Worm (Caenorhabditis elegans) whole organism, early embryonic: ENCODE data around the gene K08B12.3.

Experiments
- B0310.2 ChIP-seq: sonication (generic microtip); optimal IDR thresholded peaks from 2 replicates; lab custom pipeline; 2016; ENCODE audit warnings: mild to moderate bottlenecking, missing genetic modification characterization, missing compliant biosample characterization
- F13C5.2 ChIP-seq: sonication (generic microtip); optimal IDR thresholded peaks from 2 replicates; lab custom pipeline; 2017; ENCODE audit warnings: mild to moderate bottlenecking, missing genetic modification characterization, inconsistent platforms, missing compliant biosample characterization
- aly-1 ChIP-seq: sonication (generic microtip); optimal IDR thresholded peaks from 2 replicates; lab custom pipeline; 2016; ENCODE audit warnings: missing genetic modification characterization, missing compliant biosample characterization
- ama-1 ChIP-seq: fragments of 150-350 bp; optimal IDR thresholded peaks from 2 replicates; lab custom pipeline; 2014
- ceh-13 ChIP-seq: fragments of 200-800 bp; sonication (Bioruptor generic); optimal IDR thresholded peaks from 2 replicates; lab custom pipeline; 2018; ENCODE audit warnings: mild to moderate bottlenecking, missing genetic modification characterization, missing compliant biosample characterization
- ceh-36 ChIP-seq: sonication (generic microtip); optimal IDR thresholded peaks from 2 replicates; lab custom pipeline; 2016; ENCODE audit warnings: missing genetic modification characterization, inconsistent platforms, missing compliant biosample characterization
- ets-7 ChIP-seq: sonication (generic microtip); optimal IDR thresholded peaks from 2 replicates; lab custom pipeline; 2016; ENCODE audit warnings: missing genotype, missing genetic modification characterization, missing compliant biosample characterization
- flt-1 ChIP-seq: fragments of 200-800 bp; sonication (Bioruptor generic); IDR thresholded peaks from 2 replicates; pipeline ENCODE4 v1.3.6; 2022; ENCODE audit warnings: missing genetic modification characterization, missing compliant biosample characterization
- hmbx-1 ChIP-seq: sonication (generic microtip); optimal IDR thresholded peaks from 2 replicates; lab custom pipeline; 2016; ENCODE audit warnings: mild to moderate bottlenecking, missing genetic modification characterization, missing compliant biosample characterization
- hmg-4 ChIP-seq: fragments of 200-800 bp; sonication (Bioruptor generic); optimal IDR thresholded peaks from 2 replicates; lab custom pipeline; 2018; ENCODE audit warnings: mild to moderate bottlenecking, missing genetic modification characterization, missing compliant biosample characterization
- hnd-1 ChIP-seq: sonication (generic microtip); optimal IDR thresholded peaks from 2 replicates; lab custom pipeline; 2016; ENCODE audit warnings: missing genetic modification characterization, missing compliant biosample characterization
- pes-1 ChIP-seq: fragments of 200-800 bp; sonication (Bioruptor generic); IDR thresholded peaks from 2 replicates; pipeline ENCODE4 v1.3.6; 2022; ENCODE audit warnings: missing genetic modification reagents, missing genetic modification characterization, missing compliant biosample characterization
- scrt-1 ChIP-seq: fragments of 200-800 bp; sonication (Bioruptor generic); IDR thresholded peaks from 2 replicates; pipeline ENCODE4 v1.3.6; 2022; ENCODE audit warnings: missing genetic modification characterization, missing compliant biosample characterization
- sea-1 ChIP-seq: fragments of 200-800 bp; sonication (Bioruptor generic); conservative IDR thresholded peaks from 2 replicates; pipeline ENCODE4 v1.3.6; 2022; ENCODE audit warnings: missing genetic modification characterization, missing compliant biosample characterization
- tbx-11 ChIP-seq: fragments of 200-800 bp; sonication (Bioruptor generic); IDR thresholded peaks from 2 replicates; pipeline ENCODE4 v1.3.6; 2022; ENCODE audit warnings: missing genetic modification characterization, missing compliant biosample characterization
- tbx-37 ChIP-seq: fragments of 200-800 bp; sonication (Bioruptor generic); conservative IDR thresholded peaks from 2 replicates; pipeline ENCODE4 v1.3.6; 2022; ENCODE audit warnings: missing genetic modification reagents, missing genetic modification characterization, missing compliant biosample characterization
- tra-4 ChIP-seq: sonication (generic microtip); optimal IDR thresholded peaks from 2 replicates; lab custom pipeline; 2017; ENCODE audit warnings: missing genetic modification characterization, missing compliant biosample characterization

K08B12.3 gene

DNA sequence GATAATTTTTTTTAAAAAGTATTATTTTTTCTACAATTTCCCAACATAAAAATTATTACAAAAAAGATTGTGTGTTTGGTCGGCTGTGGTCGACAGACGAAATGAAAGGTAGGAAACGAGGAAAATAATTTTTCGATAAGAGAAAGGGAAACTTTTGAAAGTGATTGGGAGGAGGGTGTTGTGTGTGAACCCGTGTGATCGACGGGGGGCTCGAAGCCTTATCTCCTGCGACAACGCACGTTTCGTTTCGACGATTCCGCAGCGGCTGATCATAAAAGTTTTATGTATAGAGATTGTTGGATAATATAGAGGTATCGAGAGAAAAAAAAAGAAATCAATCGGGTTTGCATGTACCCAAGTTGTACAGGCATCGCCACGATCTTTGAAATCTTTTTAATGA is 8.3 kb downstream of the K08B12.3 start:
- no peak for TF ChIP-seq ceh-36 (tag; lab: Kevin White, UChicago)
- no peak for TF ChIP-seq pes-1 (GFP tag; lab: Robert Waterston, UW)
- TF ChIP-seq ets-7 = no peak
- no peak for TF ChIP-seq tbx-37
- no peak for TF ChIP-seq flt-1
- TF ChIP-seq tbx-11 (GFP tag; lab: Robert Waterston, UW) = no peak
- TF ChIP-seq scrt-1 (GFP tag; lab: Robert Waterston, UW) = no peak
- TF ChIP-seq F13C5.2 (tag; lab: Kevin White, UChicago) = no peak
- no peak for TF ChIP-seq sea-1 (GFP tag; lab: Robert Waterston, UW)
- TF ChIP-seq ama-1 = no peak
- no peak for TF ChIP-seq hmbx-1
- TF ChIP-seq ceh-13 (GFP tag; lab: Kevin White, UChicago) = no peak
- TF ChIP-seq aly-1 (tag; lab: Kevin White, UChicago) = no peak
- no peak for TF ChIP-seq B0310.2 (tag; lab: Kevin White, UChicago)
- TF ChIP-seq tra-4 = no peak
- TF ChIP-seq hmg-4 (GFP tag; lab: Kevin White, UChicago) = no peak
- TF ChIP-seq hnd-1 (tag; lab: Kevin White, UChicago) = no peak

DNA sequence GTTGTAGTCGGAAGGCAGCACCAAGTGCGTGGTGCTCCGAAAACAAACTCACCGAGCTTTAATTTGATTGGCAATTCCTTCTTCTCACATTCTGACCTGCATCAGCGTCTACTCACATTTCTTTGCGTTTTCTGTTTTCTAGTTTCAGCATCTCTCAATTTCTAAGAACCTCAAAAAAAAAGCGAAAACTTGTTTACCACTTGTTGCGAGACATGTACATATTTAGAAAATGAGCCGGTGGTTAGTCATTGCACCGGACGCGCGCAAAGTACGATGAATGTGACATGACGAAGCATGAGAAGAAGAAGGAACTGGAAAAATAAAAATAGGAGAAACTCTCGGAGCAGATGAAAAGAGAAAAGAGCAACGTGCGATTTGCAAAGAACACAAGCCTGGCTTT is 9.7 kb downstream of the K08B12.3 start:
- TF ChIP-seq pes-1 (GFP tag; lab: Robert Waterston, UW) = no peak

DNA sequence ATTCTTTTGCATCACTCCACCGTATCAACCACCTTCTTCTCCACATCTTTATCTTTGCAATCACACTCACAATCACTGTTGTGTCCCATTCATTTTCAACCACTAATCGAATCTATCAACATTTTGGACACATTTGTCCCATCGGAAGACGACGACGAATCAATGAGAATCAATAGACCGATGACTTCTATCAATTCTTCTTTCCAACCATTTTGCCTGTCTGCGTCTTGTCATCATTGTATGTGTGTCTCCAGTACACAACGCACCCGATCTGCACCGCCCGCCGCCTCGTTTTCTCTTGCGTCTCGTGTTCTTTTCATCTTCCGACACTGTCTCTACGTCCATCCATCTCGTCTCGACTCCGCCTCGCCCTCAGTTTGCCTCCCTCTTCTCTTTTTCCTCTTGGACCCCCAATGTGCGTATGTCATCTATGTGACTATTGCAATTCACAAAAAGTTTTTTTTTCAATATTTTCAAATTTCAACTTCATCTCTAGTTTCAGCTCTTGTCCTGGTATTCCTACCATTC is 11.5 kb downstream of the K08B12.3 start, which contains the start of gene dmd-7:
TSS of gene dmd-7 (plus strand) at position 478 of the 528 bp plus-strand sequence.
- TF ChIP-seq tbx-11 (GFP tag; lab: Robert Waterston, UW) (no peak), scrt-1 (GFP tag; lab: Robert Waterston, UW) (no peak), hmg-4 (GFP tag; lab: Kevin White, UChicago) (no peak), ets-7 (no peak), tra-4 (no peak), pes-1 (GFP tag; lab: Robert Waterston, UW) (no peak), B0310.2 (tag; lab: Kevin White, UChicago) (no peak), tbx-37 (no peak), ceh-13 (GFP tag; lab: Kevin White, UChicago) (no peak), flt-1 (0 out of 2 replicates have a peak, but pooled peaks have one; percentile 33), F13C5.2 (tag; lab: Kevin White, UChicago) (peak; percentile 25), aly-1 (tag; lab: Kevin White, UChicago) (no peak), hmbx-1 (no peak), hnd-1 (tag; lab: Kevin White, UChicago) (no peak), ceh-36 (tag; lab: Kevin White, UChicago) (no peak)

DNA sequence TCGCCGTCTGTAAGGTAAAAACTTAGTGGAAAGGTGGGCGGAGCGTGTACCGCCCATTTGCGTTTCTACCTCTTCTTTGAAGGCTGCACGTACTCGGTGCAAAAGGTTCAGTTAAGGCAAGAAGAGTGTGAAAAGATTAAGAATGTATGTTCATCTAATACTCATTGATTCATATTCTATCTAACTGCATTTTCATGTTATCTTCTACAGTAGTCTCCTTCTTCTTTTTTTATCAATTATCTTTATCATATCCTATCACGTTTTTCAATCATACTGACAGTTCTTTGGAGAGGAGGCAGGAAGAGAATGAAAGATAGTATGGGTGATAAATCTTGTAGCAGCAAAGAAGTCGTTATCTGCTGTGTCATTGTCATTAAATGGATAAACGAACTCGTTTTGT is 12.4 kb downstream of the K08B12.3 start:
- TF ChIP-seq pes-1 (GFP tag; lab: Robert Waterston, UW) = no peak
- no peak for TF ChIP-seq tbx-37
- TF ChIP-seq tbx-11 (GFP tag; lab: Robert Waterston, UW) = no peak
- TF ChIP-seq ceh-13 (GFP tag; lab: Kevin White, UChicago) = no peak

DNA sequence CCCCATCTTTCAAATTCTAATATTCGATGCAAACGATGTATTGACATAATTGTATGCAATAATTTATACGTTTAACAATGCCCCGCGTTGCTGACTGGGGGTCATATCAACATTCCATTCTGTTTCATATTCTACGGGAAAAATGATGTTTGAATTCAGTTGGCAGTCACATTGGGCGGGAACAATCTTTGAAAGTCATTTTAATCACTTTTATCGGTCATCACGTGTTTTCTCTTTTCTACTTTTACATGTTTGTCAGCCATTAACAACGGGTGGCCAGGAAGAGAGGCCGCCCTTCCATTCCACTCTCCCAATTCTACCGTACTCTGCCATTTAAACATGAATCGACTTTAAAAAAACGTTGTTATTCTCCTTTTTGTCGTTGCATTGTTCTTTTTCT is 13.7 kb downstream of the K08B12.3 start:
- TF ChIP-seq ets-7 (no peak), ceh-36 (tag; lab: Kevin White, UChicago) (no peak), B0310.2 (tag; lab: Kevin White, UChicago) (no peak), tbx-37 (no peak), ama-1 (no peak), scrt-1 (GFP tag; lab: Robert Waterston, UW) (no peak), aly-1 (tag; lab: Kevin White, UChicago) (no peak), hmbx-1 (no peak)

DNA sequence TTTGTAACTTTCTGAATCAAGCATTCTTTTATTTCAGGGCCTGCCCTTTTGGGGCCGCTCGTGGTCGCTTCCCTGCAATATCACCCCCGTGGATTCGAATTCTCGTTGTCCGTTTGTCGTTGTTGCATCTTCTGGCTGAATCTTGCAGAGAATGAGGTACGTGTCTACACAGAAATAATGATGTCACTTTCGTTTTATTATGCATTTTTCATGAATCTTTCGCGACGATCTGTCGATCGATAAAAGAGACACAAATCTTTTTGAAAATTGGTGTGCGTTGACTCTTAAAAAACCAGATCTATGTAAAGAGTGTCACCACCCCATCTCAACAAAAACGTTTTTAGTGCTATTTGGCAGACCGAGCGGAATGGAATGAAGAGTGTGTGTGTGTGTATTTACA is 14.2 kb downstream of the K08B12.3 start:
- TF ChIP-seq ceh-13 (GFP tag; lab: Kevin White, UChicago) = no peak
- TF ChIP-seq tbx-37 = no peak
- no peak for TF ChIP-seq ets-7
- no peak for TF ChIP-seq hmg-4 (GFP tag; lab: Kevin White, UChicago)
- TF ChIP-seq flt-1 = no peak
- no peak for TF ChIP-seq tbx-11 (GFP tag; lab: Robert Waterston, UW)
- TF ChIP-seq tra-4 = no peak
- no peak for TF ChIP-seq F13C5.2 (tag; lab: Kevin White, UChicago)
- TF ChIP-seq ama-1 = no peak
- TF ChIP-seq pes-1 (GFP tag; lab: Robert Waterston, UW) = no peak
- TF ChIP-seq hmbx-1 = no peak
- no peak for TF ChIP-seq scrt-1 (GFP tag; lab: Robert Waterston, UW)
- no peak for TF ChIP-seq B0310.2 (tag; lab: Kevin White, UChicago)
- TF ChIP-seq aly-1 (tag; lab: Kevin White, UChicago) = no peak
- no peak for TF ChIP-seq sea-1 (GFP tag; lab: Robert Waterston, UW)
- TF ChIP-seq hnd-1 (tag; lab: Kevin White, UChicago) = no peak
- TF ChIP-seq ceh-36 (tag; lab: Kevin White, UChicago) = no peak

DNA sequence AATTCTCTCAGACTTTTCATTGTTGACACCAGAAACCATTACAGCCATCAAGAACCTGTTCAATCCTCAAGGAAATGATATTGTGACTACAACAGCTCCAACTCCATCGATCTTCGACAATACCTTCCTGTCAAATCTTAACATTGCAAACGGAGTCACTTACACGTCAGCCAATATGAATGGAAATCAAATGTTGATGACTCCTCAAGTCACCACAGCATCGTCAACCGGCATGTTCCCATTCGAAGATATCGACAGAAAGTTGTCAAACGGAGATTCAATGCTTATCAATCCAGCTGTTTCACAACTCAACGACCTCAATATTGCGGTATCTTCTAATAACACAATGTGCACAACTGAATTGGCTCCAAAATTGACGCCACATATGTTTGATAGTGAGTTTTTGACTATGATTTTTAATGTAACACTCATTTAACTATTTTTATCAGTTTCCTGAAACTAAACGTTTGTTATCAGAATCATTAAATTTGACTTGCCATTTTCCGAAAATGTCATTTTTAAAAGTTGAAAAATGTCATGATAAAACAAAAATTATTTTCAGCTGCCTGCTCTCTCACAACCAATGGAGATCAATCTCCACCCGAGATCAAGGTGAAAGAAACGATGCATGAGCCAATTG is 16.1 kb downstream of the K08B12.3 start:
- TF ChIP-seq hnd-1 (tag; lab: Kevin White, UChicago) (no peak), ama-1 (no peak), flt-1 (no peak), tra-4 (no peak), F13C5.2 (tag; lab: Kevin White, UChicago) (no peak), tbx-37 (no peak), ceh-36 (tag; lab: Kevin White, UChicago) (no peak), aly-1 (tag; lab: Kevin White, UChicago) (no peak), hmg-4 (GFP tag; lab: Kevin White, UChicago) (no peak), scrt-1 (GFP tag; lab: Robert Waterston, UW) (no peak), ceh-13 (GFP tag; lab: Kevin White, UChicago) (no peak), tbx-11 (GFP tag; lab: Robert Waterston, UW) (no peak), hmbx-1 (no peak), sea-1 (GFP tag; lab: Robert Waterston, UW) (no peak), B0310.2 (tag; lab: Kevin White, UChicago) (no peak), ets-7 (no peak)
